Worm (Caenorhabditis elegans) whole organism, young adult: ENCODE data around the gene C09F5.1.

ENCODE experiments used
- B0261.1 ChIP-seq: sonication (generic microtip); optimal IDR thresholded peaks from 2 replicates; lab custom pipeline; 2016; ENCODE audit warnings: mild to moderate bottlenecking, missing genetic modification characterization, moderate library complexity, missing compliant biosample characterization
- C17E4.6 ChIP-seq: fragments of 200-800 bp; sonication (Bioruptor generic); IDR thresholded peaks from 2 replicates; pipeline ENCODE4 v1.3.6; 2022; ENCODE audit warnings: missing genetic modification reagents, missing genetic modification characterization, missing compliant biosample characterization
- D2030.7 ChIP-seq: fragments of 200-800 bp; sonication (Bioruptor generic); IDR thresholded peaks from 2 replicates; pipeline ENCODE4 v1.3.6; 2022; ENCODE audit warnings: missing genetic modification reagents, missing genetic modification characterization, missing compliant biosample characterization
- F33H1.4 ChIP-seq: fragments of 200-800 bp; sonication (Bioruptor generic); IDR thresholded peaks from 2 replicates; pipeline ENCODE4 v1.3.6; 2022; ENCODE audit warnings: missing genetic modification reagents, missing genetic modification characterization, missing compliant biosample characterization
- F39B2.1 ChIP-seq: fragments of 200-800 bp; sonication (Bioruptor generic); IDR thresholded peaks from 2 replicates; pipeline ENCODE4 v1.3.6; 2022; ENCODE audit warnings: missing genetic modification reagents, missing genetic modification characterization, missing compliant biosample characterization
- F49E8.2 ChIP-seq: sonication (generic microtip); optimal IDR thresholded peaks from 3 replicates; lab custom pipeline; 2017; ENCODE audit warnings: missing genetic modification characterization, mild to moderate bottlenecking, missing compliant biosample characterization, antibody characterized with exemption, moderate library complexity; ENCODE audit not compliant: insufficient read depth
- F55B11.4 ChIP-seq: sonication (generic microtip); optimal IDR thresholded peaks from 2 replicates; lab custom pipeline; 2016; ENCODE audit warnings: missing compliant biosample characterization, missing genetic modification characterization, borderline replicate concordance; ENCODE audit not compliant: insufficient read depth
- F57A8.1 ChIP-seq: fragments of 200-800 bp; sonication (Bioruptor generic); optimal IDR thresholded peaks from 2 replicates; lab custom pipeline; 2018; ENCODE audit warnings: mild to moderate bottlenecking, missing genetic modification characterization, moderate library complexity, missing compliant biosample characterization
- K12H6.12 ChIP-seq: fragments of 200-800 bp; sonication (Bioruptor generic); optimal IDR thresholded peaks from 2 replicates; lab custom pipeline; 2018; ENCODE audit warnings: mild to moderate bottlenecking, missing genetic modification characterization, missing compliant biosample characterization
- T26A5.8 ChIP-seq: sonication (generic microtip); optimal IDR thresholded peaks from 2 replicates; lab custom pipeline; 2016; ENCODE audit warnings: missing genetic modification characterization, missing compliant biosample characterization
- Y53F4B.3 ChIP-seq: fragments of 200-800 bp; sonication (Bioruptor generic); IDR thresholded peaks from 2 replicates; pipeline ENCODE4 v1.3.6; 2022; ENCODE audit warnings: missing genetic modification reagents, missing genetic modification characterization, missing compliant biosample characterization
- Y56A3A.18 ChIP-seq: fragments of 200-800 bp; sonication (Bioruptor generic); IDR thresholded peaks from 2 replicates; pipeline ENCODE4 v1.3.6; 2022; ENCODE audit warnings: missing genetic modification reagents, missing genetic modification characterization, missing compliant biosample characterization
- Y79H2A.3 ChIP-seq: fragments of 200-800 bp; sonication (Bioruptor generic); conservative IDR thresholded peaks from 2 replicates; pipeline ENCODE4 v1.3.6; 2022; ENCODE audit warnings: missing genetic modification reagents, missing genetic modification characterization, missing compliant biosample characterization
- ZK185.1 ChIP-seq: sonication (generic microtip); optimal IDR thresholded peaks from 2 replicates; lab custom pipeline; 2016; ENCODE audit warnings: mild to moderate bottlenecking, missing genetic modification characterization, missing compliant biosample characterization; ENCODE audit not compliant: poor library complexity, severe bottlenecking
- aptf-2 ChIP-seq: fragments of 200-800 bp; sonication (Bioruptor generic); conservative IDR thresholded peaks from 2 replicates; pipeline ENCODE4 v1.3.6; 2022; ENCODE audit warnings: missing genetic modification reagents, missing genetic modification characterization, missing compliant biosample characterization
- atf-7 ChIP-seq: sonication (generic microtip); optimal IDR thresholded peaks from 2 replicates; lab custom pipeline; 2017; ENCODE audit warnings: mild to moderate bottlenecking, missing genetic modification characterization, missing compliant biosample characterization
- bed-1 ChIP-seq: fragments of 200-800 bp; sonication (Bioruptor generic); IDR thresholded peaks from 2 replicates; pipeline ENCODE4 v1.3.6; 2022; ENCODE audit warnings: missing genetic modification reagents, missing genetic modification characterization, missing compliant biosample characterization
- ceh-79 ChIP-seq: sonication (generic microtip); optimal IDR thresholded peaks from 2 replicates; lab custom pipeline; 2017; ENCODE audit warnings: mild to moderate bottlenecking, missing genetic modification characterization, missing compliant biosample characterization
- ceh-91 ChIP-seq: fragments of 200-800 bp; sonication (Bioruptor generic); IDR thresholded peaks from 2 replicates; pipeline ENCODE4 v1.3.6; 2022; ENCODE audit warnings: missing genetic modification reagents, missing genetic modification characterization, missing compliant biosample characterization
- die-1 ChIP-seq: sonication (generic microtip); optimal IDR thresholded peaks from 2 replicates; lab custom pipeline; 2016; ENCODE audit warnings: missing genotype, mild to moderate bottlenecking, missing genetic modification characterization, missing compliant biosample characterization
- egl-18 ChIP-seq: fragments of 200-800 bp; sonication (Bioruptor generic); IDR thresholded peaks from 2 replicates; pipeline ENCODE4 v1.3.6; 2022; ENCODE audit warnings: missing genetic modification reagents, missing genetic modification characterization, missing compliant biosample characterization
- egl-44 ChIP-seq: fragments of 200-800 bp; sonication (Bioruptor generic); IDR thresholded peaks from 2 replicates; pipeline ENCODE4 v1.3.6; 2022; ENCODE audit warnings: missing genetic modification reagents, missing genetic modification characterization, missing compliant biosample characterization
- egrh-3 ChIP-seq: fragments of 200-800 bp; sonication (Bioruptor generic); IDR thresholded peaks from 2 replicates; pipeline ENCODE4 v1.3.6; 2022; ENCODE audit warnings: missing genetic modification reagents, missing genetic modification characterization, missing compliant biosample characterization
- hlh-12 ChIP-seq: sonication (generic microtip); optimal IDR thresholded peaks from 2 replicates; lab custom pipeline; 2016; ENCODE audit warnings: missing genetic modification characterization, missing compliant biosample characterization
- hlh-26 ChIP-seq: fragments of 200-800 bp; sonication (Bioruptor generic); conservative IDR thresholded peaks from 2 replicates; pipeline ENCODE4 v1.3.6; 2022; ENCODE audit warnings: missing genetic modification reagents, missing genetic modification characterization, missing compliant biosample characterization
- hmg-20 ChIP-seq: fragments of 200-800 bp; sonication (Bioruptor generic); IDR thresholded peaks from 2 replicates; pipeline ENCODE4 v1.3.6; 2022; ENCODE audit warnings: missing genetic modification reagents, missing genetic modification characterization, missing compliant biosample characterization
- let-526 ChIP-seq: fragments of 200-800 bp; sonication (Bioruptor generic); IDR thresholded peaks from 2 replicates; pipeline ENCODE4 v1.3.6; 2022; ENCODE audit warnings: missing genetic modification reagents, missing genetic modification characterization, missing compliant biosample characterization
- lir-1 ChIP-seq: fragments of 200-800 bp; sonication (Bioruptor generic); conservative IDR thresholded peaks from 2 replicates; pipeline ENCODE4 v1.3.6; 2022; ENCODE audit warnings: missing genetic modification reagents, missing genetic modification characterization, missing compliant biosample characterization
- madf-10 ChIP-seq: sonication (generic microtip); optimal IDR thresholded peaks from 2 replicates; lab custom pipeline; 2016; ENCODE audit warnings: mild to moderate bottlenecking, missing genetic modification characterization, missing compliant biosample characterization
- madf-3 ChIP-seq: fragments of 200-800 bp; sonication (Bioruptor generic); IDR thresholded peaks from 2 replicates; pipeline ENCODE4 v1.3.6; 2022; ENCODE audit warnings: missing genetic modification reagents, missing genetic modification characterization, missing compliant biosample characterization
- mcd-1 ChIP-seq: fragments of 200-800 bp; sonication (Bioruptor generic); IDR thresholded peaks from 2 replicates; pipeline ENCODE4 v1.3.6; 2022; ENCODE audit warnings: missing genetic modification reagents, missing genetic modification characterization, missing compliant biosample characterization
- mel-28 ChIP-seq: sonication (generic microtip); optimal IDR thresholded peaks from 2 replicates; lab custom pipeline; 2016; ENCODE audit warnings: borderline replicate concordance, mild to moderate bottlenecking, missing genetic modification characterization, missing compliant biosample characterization
- nfya-1 ChIP-seq: sonication (generic microtip); optimal IDR thresholded peaks from 2 replicates; lab custom pipeline; 2017; ENCODE audit warnings: antibody characterized with exemption, missing compliant biosample characterization, missing genetic modification characterization, borderline replicate concordance; ENCODE audit not compliant: insufficient read depth
- nfya-2 ChIP-seq: fragments of 200-800 bp; sonication (Bioruptor generic); IDR thresholded peaks from 2 replicates; pipeline ENCODE4 v1.3.6; 2022; ENCODE audit warnings: missing genetic modification reagents, missing genetic modification characterization, missing compliant biosample characterization
- nfyb-1 ChIP-seq: fragments of 200-800 bp; sonication (Bioruptor generic); IDR thresholded peaks from 2 replicates; pipeline ENCODE4 v1.3.6; 2022; ENCODE audit warnings: missing genetic modification reagents, missing genetic modification characterization, missing compliant biosample characterization
- nhr-179 ChIP-seq: sonication (generic microtip); optimal IDR thresholded peaks from 2 replicates; lab custom pipeline; 2016; ENCODE audit warnings: mild to moderate bottlenecking, missing genetic modification characterization, missing compliant biosample characterization
- repo-1 ChIP-seq: sonication (generic microtip); optimal IDR thresholded peaks from 2 replicates; lab custom pipeline; 2017; ENCODE audit warnings: mild to moderate bottlenecking, missing genetic modification characterization, missing compliant biosample characterization
- sea-2 ChIP-seq: fragments of 200-800 bp; sonication (Bioruptor generic); IDR thresholded peaks from 2 replicates; pipeline ENCODE4 v1.3.6; 2022; ENCODE audit warnings: missing genetic modification characterization, missing compliant biosample characterization
- snpc-1.1 ChIP-seq: sonication (generic microtip); optimal IDR thresholded peaks from 2 replicates; lab custom pipeline; 2017; ENCODE audit warnings: missing genetic modification characterization, mild to moderate bottlenecking, missing compliant biosample characterization, antibody characterized with exemption, moderate library complexity, missing genotype, missing genetic modification reagents; ENCODE audit not compliant: insufficient read depth
- snpc-4 ChIP-seq, 5 experiments: fragments of 150-350 bp in 1 of 5; sonication (generic microtip) in 4 of 5; optimal IDR thresholded peaks; 2 replicates each; lab custom pipeline; 2014 to 2018; ENCODE audit warnings: missing genetic modification characterization in 5 of 5, missing biosample characterization in 3 of 5, antibody characterized with exemption in 2 of 5, mild to moderate bottlenecking in 2 of 5, missing compliant biosample characterization in 2 of 5, missing genotype in 2 of 5, moderate library complexity in 2 of 5, missing genetic modification reagents in 1 of 5
- sptf-2 ChIP-seq: fragments of 200-800 bp; sonication (Bioruptor generic); optimal IDR thresholded peaks from 2 replicates; lab custom pipeline; 2018; ENCODE audit warnings: mild to moderate bottlenecking, missing genetic modification characterization, missing compliant biosample characterization
- unc-62 ChIP-seq: fragments of 150-350 bp; optimal IDR thresholded peaks from 2 replicates; lab custom pipeline; 2014; ENCODE audit warnings: missing biosample characterization, missing genetic modification reagents, missing genetic modification characterization
- zfh-2 ChIP-seq: fragments of 200-800 bp; sonication (Bioruptor generic); conservative IDR thresholded peaks from 2 replicates; pipeline ENCODE4 v1.3.6; 2022; ENCODE audit warnings: missing genetic modification reagents, missing genetic modification characterization, missing compliant biosample characterization
- zim-3 ChIP-seq: sonication (generic microtip); optimal IDR thresholded peaks from 2 replicates; lab custom pipeline; 2017; ENCODE audit warnings: mild to moderate bottlenecking, missing genetic modification characterization, moderate library complexity, missing compliant biosample characterization
- ztf-26 ChIP-seq: sonication (generic microtip); optimal IDR thresholded peaks from 2 replicates; lab custom pipeline; 2017; ENCODE audit warnings: missing genetic modification characterization, missing compliant biosample characterization
- ztf-3 ChIP-seq: fragments of 200-800 bp; sonication (Bioruptor generic); optimal IDR thresholded peaks from 2 replicates; lab custom pipeline; 2018; ENCODE audit warnings: mild to moderate bottlenecking, missing genetic modification characterization, missing compliant biosample characterization
- ztf-6 ChIP-seq: fragments of 200-800 bp; sonication (Bioruptor generic); IDR thresholded peaks from 2 replicates; pipeline ENCODE4 v1.3.6; 2022; ENCODE audit warnings: missing genetic modification reagents, missing genetic modification characterization, missing compliant biosample characterization

The C09F5.1 gene

DNA sequence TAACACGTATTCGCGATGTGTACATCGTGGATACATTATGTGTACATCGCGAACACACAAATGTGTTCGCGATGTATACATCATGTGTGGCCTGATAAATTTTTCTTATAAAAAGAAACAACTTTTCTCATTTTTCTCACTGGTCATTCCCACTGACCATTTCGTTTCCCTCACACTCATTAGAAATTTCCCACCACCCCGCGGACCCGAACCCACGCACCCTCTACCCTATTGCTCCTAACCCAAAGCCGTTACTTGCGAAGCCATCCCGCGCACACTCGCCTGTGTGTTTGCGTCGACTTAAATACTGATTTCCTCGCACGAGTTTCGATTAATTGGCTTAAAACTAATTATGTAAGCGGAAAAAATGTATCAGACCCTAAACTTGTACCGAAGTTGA is 40.3 kb downstream of the C09F5.1 start (continued):
- TF ChIP-seq snpc-4 (GFP tag; optimal IDR thresholded peaks at IDR 0.05; lab: Kevin White, UChicago), result no peak
- no peak for TF ChIP-seq snpc-4 (tag; optimal IDR thresholded peaks at IDR 0.05; lab: Kevin White, UChicago)
- TF ChIP-seq hlh-26 (GFP tag; lab: Robert Waterston, UW), result no peak
- TF ChIP-seq ztf-26 (tag; lab: Kevin White, UChicago), result peak; percentile 20
- TF ChIP-seq repo-1 (tag; lab: Kevin White, UChicago), result no peak
- TF ChIP-seq sea-2 (GFP tag; lab: Robert Waterston, UW), result peak; percentile 43; the same call in 1 of the 2 replicates
- peak; percentile 1 for TF ChIP-seq nhr-179 (tag; lab: Kevin White, UChicago)
- TF ChIP-seq sptf-2 (GFP tag; lab: Kevin White, UChicago), result no peak
- no peak for TF ChIP-seq ztf-3 (GFP tag; lab: Kevin White, UChicago)
- TF ChIP-seq B0261.1 (tag; lab: Kevin White, UChicago), result peak; percentile 64
- TF ChIP-seq ztf-6 (GFP tag; lab: Robert Waterston, UW), result no peak
- TF ChIP-seq Y79H2A.3 (GFP tag; lab: Robert Waterston, UW), result 0 out of 2 replicates have a peak, but pooled peaks have one; percentile 47
- no peak for TF ChIP-seq snpc-1.1
- TF ChIP-seq nfya-2 (GFP tag; lab: Robert Waterston, UW), result no peak
- TF ChIP-seq let-526 (GFP tag; lab: Robert Waterston, UW), result no peak
- peak; percentile 62 for TF ChIP-seq F49E8.2 (tag; lab: Kevin White, UChicago)
- peak; percentile 81 for TF ChIP-seq D2030.7 (GFP tag; lab: Robert Waterston, UW)
- peak; percentile 21 for TF ChIP-seq F57A8.1 (GFP tag; lab: Kevin White, UChicago)
- TF ChIP-seq zfh-2 (GFP tag; lab: Robert Waterston, UW), result peak; percentile 27; the same call in 1 of the 2 replicates
- peak; percentile 84 for TF ChIP-seq egl-44 (GFP tag; lab: Robert Waterston, UW)
- 0 out of 2 replicates have a peak, but pooled peaks have one; percentile 27 for TF ChIP-seq ceh-91 (GFP tag; lab: Robert Waterston, UW)
- no peak for TF ChIP-seq atf-7
- peak; percentile 82 for TF ChIP-seq die-1 (tag; lab: Kevin White, UChicago)
- peak; percentile 35; the same call in 1 of the 2 replicates for TF ChIP-seq mcd-1 (GFP tag; lab: Robert Waterston, UW)
- TF ChIP-seq mel-28, result no peak
- TF ChIP-seq aptf-2, result no peak
- TF ChIP-seq hmg-20 (GFP tag; lab: Robert Waterston, UW), result no peak
- no peak for TF ChIP-seq Y53F4B.3
- no peak for TF ChIP-seq hlh-12 (tag; lab: Kevin White, UChicago)
- TF ChIP-seq F33H1.4 (GFP tag; lab: Robert Waterston, UW), result peak; percentile 28; the same call in 1 of the 2 replicates
- no peak for TF ChIP-seq egl-18 (GFP tag; lab: Robert Waterston, UW)
- no peak for TF ChIP-seq C17E4.6 (GFP tag; lab: Robert Waterston, UW)
- TF ChIP-seq lir-1 (GFP tag; lab: Robert Waterston, UW), result no peak; the same call in 1 of the 2 replicates
- TF ChIP-seq nfya-1 (tag; lab: Kevin White, UChicago), result no peak
- TF ChIP-seq egrh-3 (GFP tag; lab: Robert Waterston, UW), result no peak
- peak; percentile 6 for TF ChIP-seq madf-10 (tag; lab: Kevin White, UChicago)
- TF ChIP-seq K12H6.12 (tag; lab: Kevin White, UChicago), result no peak
- TF ChIP-seq nfyb-1 (GFP tag; lab: Robert Waterston, UW), result no peak
- TF ChIP-seq ZK185.1, result no peak
- peak; percentile 80 for TF ChIP-seq madf-3 (GFP tag; lab: Robert Waterston, UW)
- TF ChIP-seq F39B2.1 (GFP tag; lab: Robert Waterston, UW), result 0 out of 2 replicates have a peak, but pooled peaks have one; percentile 59
- peak; percentile 37 for TF ChIP-seq ceh-79 (tag; lab: Kevin White, UChicago)
- peak; percentile 17 for TF ChIP-seq zim-3 (tag; lab: Kevin White, UChicago)
- TF ChIP-seq Y56A3A.18 (GFP tag; lab: Robert Waterston, UW), result 0 out of 2 replicates have a peak, but pooled peaks have one; percentile 43
- TF ChIP-seq bed-1 (GFP tag; lab: Robert Waterston, UW), result peak; percentile 68; the same call in 1 of the 2 replicates
- peak; percentile 13 for TF ChIP-seq T26A5.8 (tag; lab: Kevin White, UChicago)
- TF ChIP-seq F55B11.4 (tag; lab: Kevin White, UChicago), result no peak
- no peak for TF ChIP-seq unc-62 (GFP tag; lab: Kevin White, UChicago)
